Fruit fly (Drosophila melanogaster): Measurements from ENCODE around the gene CG3168.

The CG3168 gene

dm6 chrX:6719968-6720367, 19.8 kb downstream of the CG3168 start (continued):
- TF ChIP-seq CG10565 (GFP tag; optimal IDR thresholded peaks at IDR 0.05), result no peak
- no peak for TF ChIP-seq gt (GFP tag; IDR thresholded peaks at IDR 0.05)
- no peak for TF ChIP-seq CG7839 (tag; optimal IDR thresholded peaks at IDR 0.05)
- TF ChIP-seq CG13424 (tag; optimal IDR thresholded peaks at IDR 0.05), result no peak
- no peak for TF ChIP-seq danr (GFP tag; IDR thresholded peaks at IDR 0.05)
- no peak for TF ChIP-seq zen2 (GFP tag; IDR thresholded peaks at IDR 0.05; ENCODE audit: partially characterized antibody)
- no peak for TF ChIP-seq scrt (GFP tag; optimal IDR thresholded peaks at IDR 0.05)
- TF ChIP-seq Antp (GFP tag; optimal IDR thresholded peaks at IDR 0.05), result no peak
- TF ChIP-seq run (tag; optimal IDR thresholded peaks at IDR 0.05), result no peak
- no peak for TF ChIP-seq nerfin-2 (GFP tag; IDR thresholded peaks at IDR 0.05; ENCODE audit: partially characterized antibody)
- TF ChIP-seq CG10462 (GFP tag; optimal IDR thresholded peaks at IDR 0.05), result no peak
- no peak for TF ChIP-seq maf-S (GFP tag; optimal IDR thresholded peaks at IDR 0.05)
- TF ChIP-seq Stat92E (GFP tag; optimal IDR thresholded peaks at IDR 0.05), result no peak
- no peak for TF ChIP-seq CG10979 (tag; optimal IDR thresholded peaks at IDR 0.05)
- TF ChIP-seq CG32767 (GFP tag; IDR thresholded peaks at IDR 0.05), result no peak
- TF ChIP-seq CG42726 (GFP tag; IDR thresholded peaks at IDR 0.05; ENCODE audit: partially characterized antibody), result no peak
- no peak for TF ChIP-seq btn (GFP tag; optimal IDR thresholded peaks at IDR 0.05)
- TF ChIP-seq chm (GFP tag; IDR thresholded peaks at IDR 0.05), result no peak
- TF ChIP-seq Ssrp (tag; optimal IDR thresholded peaks at IDR 0.05), result no peak
- no peak for TF ChIP-seq CG11093 (GFP tag; IDR thresholded peaks at IDR 0.05)
- no peak for TF ChIP-seq Trl (optimal IDR thresholded peaks at IDR 0.05)
- no peak for TF ChIP-seq Trl (GFP tag; optimal IDR thresholded peaks at IDR 0.05)
- TF ChIP-seq CG8944 (GFP tag; optimal IDR thresholded peaks at IDR 0.05), result no peak
- TF ChIP-seq CG17912 (GFP tag; optimal IDR thresholded peaks at IDR 0.05), result no peak
- no peak for TF ChIP-seq luna (GFP tag; optimal IDR thresholded peaks at IDR 0.05)
- peak; percentile 81 for TF ChIP-seq Med (GFP tag)
- no peak for TF ChIP-seq tna (GFP tag; IDR thresholded peaks at IDR 0.05; ENCODE audit: partially characterized antibody)
- no peak for TF ChIP-seq CG11696 (GFP tag; IDR thresholded peaks at IDR 0.05)
- peak; percentile 26 for TF ChIP-seq Meics (GFP tag; optimal IDR thresholded peaks at IDR 0.05)
- no peak for TF ChIP-seq klu (GFP tag; IDR thresholded peaks at IDR 0.05)
- no peak for TF ChIP-seq zf30C (GFP tag; optimal IDR thresholded peaks at IDR 0.05)
- TF ChIP-seq CG18764 (GFP tag; optimal IDR thresholded peaks at IDR 0.05), result peak; percentile 2
- no peak for TF ChIP-seq vfl (GFP tag; optimal IDR thresholded peaks at IDR 0.05)
- peak; percentile 35 for TF ChIP-seq CG13296 (GFP tag; optimal IDR thresholded peaks at IDR 0.05)
- no peak for TF ChIP-seq tup (GFP tag; optimal IDR thresholded peaks at IDR 0.05)
- TF ChIP-seq CG1832 (GFP tag; optimal IDR thresholded peaks at IDR 0.05), result no peak
- TF ChIP-seq zfh1 (GFP tag; IDR thresholded peaks at IDR 0.05), result 0 out of 3 replicates have a peak, but pooled peaks have one; percentile 33
- no peak for TF ChIP-seq lola (GFP tag; optimal IDR thresholded peaks at IDR 0.05)
- no peak for TF ChIP-seq Lhr (GFP tag; optimal IDR thresholded peaks at IDR 0.05)
- TF ChIP-seq nau (GFP tag; optimal IDR thresholded peaks at IDR 0.05), result no peak
- TF ChIP-seq wdn (GFP tag; IDR thresholded peaks at IDR 0.05), result no peak
- no peak for TF ChIP-seq Atf-2 (GFP tag; optimal IDR thresholded peaks at IDR 0.05)
- TF ChIP-seq CG6765 (GFP tag; optimal IDR thresholded peaks at IDR 0.05), result no peak
- TF ChIP-seq CG15514 (GFP tag; optimal IDR thresholded peaks at IDR 0.05), result peak; percentile 27
- no peak for TF ChIP-seq Ravus (GFP tag; IDR thresholded peaks at IDR 0.05)
- no peak for TF ChIP-seq Gsc (GFP tag; IDR thresholded peaks at IDR 0.05)
- no peak for TF ChIP-seq CG17328 (GFP tag; IDR thresholded peaks at IDR 0.05)
- TF ChIP-seq Bgb (GFP tag; IDR thresholded peaks at IDR 0.05; ENCODE audit: partially characterized antibody), result no peak
- TF ChIP-seq Dll (GFP tag; IDR thresholded peaks at IDR 0.05; ENCODE audit: partially characterized antibody), result no peak
- no peak for TF ChIP-seq cas (GFP tag; IDR thresholded peaks at IDR 0.05)
- no peak for TF ChIP-seq CG15601 (tag; optimal IDR thresholded peaks at IDR 0.05)

All from whole organism, embryonic.